Fruit fly (Drosophila melanogaster) whole organism, wandering third instar larva: ENCODE measurements around the gene Xrp1.

Experiments used
- Abd-B ChIP-seq: fragments of >200 bp; optimal IDR thresholded peaks from 2 replicates; lab custom pipeline; 2017; ENCODE audit warnings: missing biosample characterization, missing genetic modification characterization
- br ChIP-seq: fragments of 200-800 bp; sonication (Bioruptor generic); optimal IDR thresholded peaks from 2 replicates; lab custom pipeline; 2016; ENCODE audit warnings: missing biosample characterization, missing genetic modification characterization

- TF ChIP-seq Abd-B (GFP tag; lab: Kevin White, UChicago) (no peak), br (GFP tag; lab: Kevin White, UChicago) (no peak)
Measured at dm6 chr3R:18910336-18910735, 4.4 kb upstream of the Xrp1 start.
